Worm (Caenorhabditis elegans) whole organism, young adult: Measurements from ENCODE around the gene B0546.3.

ENCODE experiments used
- D2030.7 ChIP-seq: fragments of 200-800 bp; sonication (Bioruptor generic); IDR thresholded peaks from 2 replicates; pipeline ENCODE4 v1.3.6; 2022; ENCODE audit warnings: missing genetic modification reagents, missing genetic modification characterization, missing compliant biosample characterization
- F22D6.2 ChIP-seq: sonication (generic microtip); optimal IDR thresholded peaks from 2 replicates; lab custom pipeline; 2016; ENCODE audit warnings: mild to moderate bottlenecking, missing genetic modification characterization, missing compliant biosample characterization
- F55B11.4 ChIP-seq: sonication (generic microtip); optimal IDR thresholded peaks from 2 replicates; lab custom pipeline; 2016; ENCODE audit warnings: missing compliant biosample characterization, missing genetic modification characterization, borderline replicate concordance; ENCODE audit not compliant: insufficient read depth
- K12H6.12 ChIP-seq: fragments of 200-800 bp; sonication (Bioruptor generic); optimal IDR thresholded peaks from 2 replicates; lab custom pipeline; 2018; ENCODE audit warnings: mild to moderate bottlenecking, missing genetic modification characterization, missing compliant biosample characterization
- T26A5.8 ChIP-seq: sonication (generic microtip); optimal IDR thresholded peaks from 2 replicates; lab custom pipeline; 2016; ENCODE audit warnings: missing genetic modification characterization, missing compliant biosample characterization
- Y56A3A.18 ChIP-seq: fragments of 200-800 bp; sonication (Bioruptor generic); IDR thresholded peaks from 2 replicates; pipeline ENCODE4 v1.3.6; 2022; ENCODE audit warnings: missing genetic modification reagents, missing genetic modification characterization, missing compliant biosample characterization
- akir-1 ChIP-seq: fragments of 200-800 bp; sonication (Bioruptor generic); optimal IDR thresholded peaks from 2 replicates; lab custom pipeline; 2018; ENCODE audit warnings: mild to moderate bottlenecking, missing genetic modification characterization, moderate library complexity, missing compliant biosample characterization
- ama-1 ChIP-seq, 3 experiments: fragments of 150-350 bp in 1 of 3; sonication (generic microtip) in 2 of 3; optimal IDR thresholded peaks; 2 replicates each; lab custom pipeline; 2014 to 2018; ENCODE audit warnings: missing biosample characterization in 2 of 3, missing genetic modification characterization in 2 of 3, missing genetic modification reagents in 2 of 3
- aptf-3 ChIP-seq: fragments of 200-800 bp; sonication (Bioruptor generic); IDR thresholded peaks from 2 replicates; pipeline ENCODE4 v1.3.6; 2022; ENCODE audit warnings: missing genetic modification characterization, missing compliant biosample characterization
- bed-1 ChIP-seq: fragments of 200-800 bp; sonication (Bioruptor generic); IDR thresholded peaks from 2 replicates; pipeline ENCODE4 v1.3.6; 2022; ENCODE audit warnings: missing genetic modification reagents, missing genetic modification characterization, missing compliant biosample characterization
- bed-2 ChIP-seq: fragments of 200-800 bp; sonication (Bioruptor generic); IDR thresholded peaks from 2 replicates; pipeline ENCODE4 v1.3.6; 2022; ENCODE audit warnings: missing genetic modification reagents, missing genetic modification characterization, missing compliant biosample characterization
- ceh-27 ChIP-seq: fragments of 200-800 bp; sonication (Bioruptor generic); optimal IDR thresholded peaks from 2 replicates; lab custom pipeline; 2018; ENCODE audit warnings: mild to moderate bottlenecking, missing genetic modification characterization, moderate library complexity, missing compliant biosample characterization
- ceh-58 ChIP-seq: fragments of 200-800 bp; sonication (Bioruptor generic); IDR thresholded peaks from 2 replicates; pipeline ENCODE4 v1.3.6; 2022; ENCODE audit warnings: missing genetic modification characterization, missing compliant biosample characterization
- ceh-91 ChIP-seq: fragments of 200-800 bp; sonication (Bioruptor generic); IDR thresholded peaks from 2 replicates; pipeline ENCODE4 v1.3.6; 2022; ENCODE audit warnings: missing genetic modification reagents, missing genetic modification characterization, missing compliant biosample characterization
- die-1 ChIP-seq: sonication (generic microtip); optimal IDR thresholded peaks from 2 replicates; lab custom pipeline; 2016; ENCODE audit warnings: missing genotype, mild to moderate bottlenecking, missing genetic modification characterization, missing compliant biosample characterization
- ekl-4 ChIP-seq: fragments of 200-800 bp; sonication (Bioruptor generic); IDR thresholded peaks from 2 replicates; pipeline ENCODE4 v1.3.6; 2022; ENCODE audit warnings: missing genetic modification reagents, missing genetic modification characterization, missing compliant biosample characterization
- hmg-1.2 ChIP-seq: fragments of 200-800 bp; sonication (Bioruptor generic); IDR thresholded peaks from 2 replicates; pipeline ENCODE4 v1.3.6; 2022; ENCODE audit warnings: missing genetic modification reagents, missing genetic modification characterization, missing compliant biosample characterization
- hmg-20 ChIP-seq: fragments of 200-800 bp; sonication (Bioruptor generic); IDR thresholded peaks from 2 replicates; pipeline ENCODE4 v1.3.6; 2022; ENCODE audit warnings: missing genetic modification reagents, missing genetic modification characterization, missing compliant biosample characterization
- hrde-1 ChIP-seq: sonication (generic microtip); optimal IDR thresholded peaks from 2 replicates; lab custom pipeline; 2016; ENCODE audit warnings: missing genetic modification characterization, mild to moderate bottlenecking, missing compliant biosample characterization, moderate library complexity, missing genotype, missing genetic modification reagents, borderline replicate concordance
- lin-26 ChIP-seq: fragments of 200-800 bp; sonication (Bioruptor generic); IDR thresholded peaks from 2 replicates; pipeline ENCODE4 v1.3.6; 2022; ENCODE audit warnings: missing genetic modification reagents, missing genetic modification characterization, missing compliant biosample characterization
- lin-54 ChIP-seq: fragments of 200-800 bp; sonication (Bioruptor generic); optimal IDR thresholded peaks from 2 replicates; lab custom pipeline; 2018; ENCODE audit warnings: mild to moderate bottlenecking, missing genetic modification characterization, missing compliant biosample characterization
- madf-3 ChIP-seq: fragments of 200-800 bp; sonication (Bioruptor generic); IDR thresholded peaks from 2 replicates; pipeline ENCODE4 v1.3.6; 2022; ENCODE audit warnings: missing genetic modification reagents, missing genetic modification characterization, missing compliant biosample characterization
- nhr-80 ChIP-seq: sonication (generic microtip); optimal IDR thresholded peaks from 2 replicates; lab custom pipeline; 2016; ENCODE audit warnings: missing genetic modification characterization, missing compliant biosample characterization
- pha-4 ChIP-seq: fragments of 150-350 bp; sonication (generic microtip); optimal IDR thresholded peaks from 2 replicates; lab custom pipeline; 2014; ENCODE audit warnings: missing biosample characterization, missing genetic modification reagents, missing genetic modification characterization
- repo-1 ChIP-seq: sonication (generic microtip); optimal IDR thresholded peaks from 2 replicates; lab custom pipeline; 2017; ENCODE audit warnings: mild to moderate bottlenecking, missing genetic modification characterization, missing compliant biosample characterization
- sdz-38 ChIP-seq: sonication (generic microtip); optimal IDR thresholded peaks from 2 replicates; lab custom pipeline; 2016; ENCODE audit warnings: missing genotype, missing genetic modification characterization, missing compliant biosample characterization
- sea-2 ChIP-seq: fragments of 200-800 bp; sonication (Bioruptor generic); IDR thresholded peaks from 2 replicates; pipeline ENCODE4 v1.3.6; 2022; ENCODE audit warnings: missing genetic modification characterization, missing compliant biosample characterization
- tbx-9 ChIP-seq: sonication (generic microtip); optimal IDR thresholded peaks from 2 replicates; lab custom pipeline; 2016; ENCODE audit warnings: borderline replicate concordance, missing genetic modification characterization, inconsistent platforms, missing compliant biosample characterization
- tlf-1 ChIP-seq: fragments of 200-800 bp; sonication (Bioruptor generic); optimal IDR thresholded peaks from 2 replicates; lab custom pipeline; 2018; ENCODE audit warnings: mild to moderate bottlenecking, missing genetic modification characterization, missing compliant biosample characterization
- xnd-1 ChIP-seq: sonication (generic microtip); optimal IDR thresholded peaks from 2 replicates; lab custom pipeline; 2016; ENCODE audit warnings: missing genotype, missing genetic modification reagents, missing genetic modification characterization, missing compliant biosample characterization
- ztf-18 ChIP-seq: sonication (generic microtip); optimal IDR thresholded peaks from 2 replicates; lab custom pipeline; 2016; ENCODE audit warnings: missing genotype, mild to moderate bottlenecking, missing genetic modification characterization, missing compliant biosample characterization
- ztf-3 ChIP-seq: fragments of 200-800 bp; sonication (Bioruptor generic); optimal IDR thresholded peaks from 2 replicates; lab custom pipeline; 2018; ENCODE audit warnings: mild to moderate bottlenecking, missing genetic modification characterization, missing compliant biosample characterization

B0546.3 gene

ce11 chrIV:3428434-3428950 lies 45.9 kb upstream of the B0546.3 start, which contains the start of the genes C04C3.9 and srz-60 (continued):
- TF ChIP-seq ama-1 (optimal IDR thresholded peaks at IDR 0.05; lab: Kevin White, UChicago) (no peak), ama-1 (GFP tag; optimal IDR thresholded peaks at IDR 0.05; lab: Kevin White, UChicago) (no peak), hrde-1 (no peak), ceh-58 (GFP tag; lab: Robert Waterston, UW) (no peak), T26A5.8 (tag; lab: Kevin White, UChicago) (no peak), aptf-3 (no peak)

- no peak for TF ChIP-seq hmg-1.2 (GFP tag; lab: Robert Waterston, UW)
- TF ChIP-seq lin-54 (GFP tag; lab: Kevin White, UChicago), result no peak
- no peak for TF ChIP-seq tlf-1 (GFP tag; lab: Kevin White, UChicago)
- no peak for TF ChIP-seq F22D6.2 (tag; lab: Kevin White, UChicago)
- TF ChIP-seq ama-1 (optimal IDR thresholded peaks at IDR 0.05; lab: Kevin White, UChicago), result no peak
- no peak for TF ChIP-seq ama-1 (GFP tag; optimal IDR thresholded peaks at IDR 0.05; lab: Kevin White, UChicago)
- no peak for TF ChIP-seq hmg-20
- TF ChIP-seq die-1 (tag; lab: Kevin White, UChicago), result no peak
- TF ChIP-seq xnd-1 (tag; lab: Kevin White, UChicago), result no peak
- no peak for TF ChIP-seq lin-26 (GFP tag; lab: Robert Waterston, UW)
Measured at ce11 chrIV:3422516-3422915, 39.9 kb upstream of the B0546.3 start, which contains the start of gene C04C3.6. C04C3.6 (minus strand) TSS chrIV:3422616.

ce11 chrIV:3418741-3419140 lies 36.1 kb upstream of the B0546.3 start:
- TF ChIP-seq sea-2 (GFP tag; lab: Robert Waterston, UW) (no peak), F55B11.4 (tag; lab: Kevin White, UChicago) (no peak), bed-1 (GFP tag; lab: Robert Waterston, UW) (no peak), lin-54 (GFP tag; lab: Kevin White, UChicago) (no peak), nhr-80 (tag; lab: Kevin White, UChicago) (no peak), xnd-1 (tag; lab: Kevin White, UChicago) (no peak), lin-26 (GFP tag; lab: Robert Waterston, UW) (no peak), bed-2 (GFP tag; lab: Robert Waterston, UW) (no peak), K12H6.12 (tag; lab: Kevin White, UChicago) (no peak), sdz-38 (tag; lab: Kevin White, UChicago) (no peak), tbx-9 (tag; lab: Kevin White, UChicago) (no peak), ztf-18 (tag; lab: Kevin White, UChicago) (no peak), ceh-27 (GFP tag; lab: Kevin White, UChicago) (no peak)

DNA sequence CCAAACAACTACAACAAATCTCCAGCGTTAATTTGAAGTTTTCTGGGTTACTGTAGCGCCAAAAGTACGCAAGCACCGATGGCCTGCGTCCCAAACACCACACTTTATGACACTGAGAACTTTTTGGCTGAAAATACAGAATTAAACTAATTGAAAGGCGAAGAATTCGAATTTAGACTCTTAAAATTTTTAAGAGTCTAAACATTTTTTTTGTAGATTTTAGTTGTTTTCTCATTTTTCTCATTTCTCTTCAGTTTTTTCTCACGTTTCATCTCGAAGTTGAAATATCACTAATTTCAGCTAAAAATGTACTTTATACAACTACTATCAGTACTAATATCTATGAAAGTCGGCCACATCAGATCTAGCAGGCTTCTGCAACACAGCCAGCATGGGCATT lies 32.7 kb upstream of the B0546.3 start, which contains the start of gene lgc-9:
Gene lgc-9 (plus strand): TSS at position 301 of the 400 bp plus-strand sequence.
- TF ChIP-seq ekl-4, result no peak
- no peak for TF ChIP-seq madf-3
- no peak for TF ChIP-seq F22D6.2 (tag; lab: Kevin White, UChicago)
- TF ChIP-seq pha-4, result no peak
- no peak for TF ChIP-seq Y56A3A.18 (GFP tag; lab: Robert Waterston, UW)
- TF ChIP-seq T26A5.8 (tag; lab: Kevin White, UChicago), result no peak
- no peak for TF ChIP-seq bed-2 (GFP tag; lab: Robert Waterston, UW)
- TF ChIP-seq ceh-91 (GFP tag; lab: Robert Waterston, UW), result no peak
- no peak for TF ChIP-seq akir-1 (GFP tag; lab: Kevin White, UChicago)
- no peak for TF ChIP-seq ztf-3
- TF ChIP-seq D2030.7 (GFP tag; lab: Robert Waterston, UW), result no peak
- TF ChIP-seq repo-1 (tag; lab: Kevin White, UChicago), result no peak
- no peak for TF ChIP-seq ceh-58 (GFP tag; lab: Robert Waterston, UW)
